Fruit fly (Drosophila melanogaster): ENCODE results near the gene GMF.

Gene GMF

DNA sequence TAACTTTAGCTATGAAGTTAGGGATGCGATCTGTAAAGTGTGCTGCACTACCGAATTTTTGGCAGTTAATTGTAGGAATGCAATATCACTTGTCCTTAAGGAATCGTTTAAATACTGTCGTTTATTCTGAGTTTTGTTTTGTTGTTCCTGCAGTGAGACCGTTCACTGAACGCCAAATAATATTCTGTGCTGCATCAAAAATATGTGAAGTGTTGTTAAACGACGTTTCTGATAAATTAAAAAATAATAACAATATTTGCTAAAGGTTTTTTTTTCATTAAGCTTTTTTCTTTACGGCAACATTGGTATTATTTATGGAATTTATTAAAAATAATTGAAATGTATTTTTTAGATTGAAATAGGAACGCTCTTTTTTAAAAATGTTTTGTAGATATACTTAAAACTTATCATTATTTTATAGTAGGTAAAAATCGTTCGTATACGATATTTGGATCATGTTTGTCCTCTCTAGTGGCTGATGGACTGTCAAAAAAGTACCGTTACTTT is at the start of gene GMF (continued):
- peak; percentile 53 for TF ChIP-seq Lhr (GFP tag; optimal IDR thresholded peaks at IDR 0.05)
- peak; percentile 6 for TF ChIP-seq PHDP (tag; optimal IDR thresholded peaks at IDR 0.05)
- TF ChIP-seq CG13775 (GFP tag; optimal IDR thresholded peaks at IDR 0.05) = no peak
- TF ChIP-seq CG12299 (tag; optimal IDR thresholded peaks at IDR 0.05) = peak; percentile 54
- TF ChIP-seq CG9437 (GFP tag; optimal IDR thresholded peaks at IDR 0.05) = no peak
- TF ChIP-seq CG10267 (tag; optimal IDR thresholded peaks at IDR 0.05) = peak; percentile 97
- TF ChIP-seq Neu2 (GFP tag; optimal IDR thresholded peaks at IDR 0.05; ENCODE audit: borderline replicate concordance) = no peak
- TF ChIP-seq CG11247 (GFP tag; IDR thresholded peaks at IDR 0.05) = no peak
- TF ChIP-seq bigmax (GFP tag; optimal IDR thresholded peaks at IDR 0.05) = no peak
- no peak for TF ChIP-seq ap (GFP tag; IDR thresholded peaks at IDR 0.05)
- TF ChIP-seq Antp (GFP tag; optimal IDR thresholded peaks at IDR 0.05) = no peak
- no peak for TF ChIP-seq sens-2 (GFP tag; IDR thresholded peaks at IDR 0.05)
- peak; percentile 52; the same call in 1 of the 2 replicates for TF ChIP-seq CG17328 (GFP tag; IDR thresholded peaks at IDR 0.05)
- TF ChIP-seq gsb-n (tag; optimal IDR thresholded peaks at IDR 0.05) = peak; percentile 48
- no peak for TF ChIP-seq CG15011 (GFP tag; optimal IDR thresholded peaks at IDR 0.05)
- no peak for TF ChIP-seq jumu (GFP tag; optimal IDR thresholded peaks at IDR 0.05)
- TF ChIP-seq CG17385 (GFP tag; optimal IDR thresholded peaks at IDR 0.05) = peak; percentile 38
- no peak for TF ChIP-seq odd (GFP tag; optimal IDR thresholded peaks at IDR 0.05)
- TF ChIP-seq jing (GFP tag; optimal IDR thresholded peaks at IDR 0.05) = no peak
- TF ChIP-seq CG33557 (GFP tag; optimal IDR thresholded peaks at IDR 0.05) = peak; percentile 37
- TF ChIP-seq tna (GFP tag; IDR thresholded peaks at IDR 0.05; ENCODE audit: partially characterized antibody) = no peak
- no peak for TF ChIP-seq CG31388 (GFP tag; optimal IDR thresholded peaks at IDR 0.05)
- no peak for TF ChIP-seq CG6272 (GFP tag; IDR thresholded peaks at IDR 0.05)
- peak; percentile 60 for TF ChIP-seq CG18262 (tag; optimal IDR thresholded peaks at IDR 0.05)
- no peak for TF ChIP-seq CG10366 (GFP tag; IDR thresholded peaks at IDR 0.05)
- peak; percentile 70 for TF ChIP-seq MESR4 (GFP tag; optimal IDR thresholded peaks at IDR 0.05)
- no peak for TF ChIP-seq Drgx (GFP tag; IDR thresholded peaks at IDR 0.05)
- no peak for TF ChIP-seq Bdp1 (GFP tag; optimal IDR thresholded peaks at IDR 0.05)
- TF ChIP-seq CG6791 (GFP tag; IDR thresholded peaks at IDR 0.05; ENCODE audit: partially characterized antibody) = no peak
- no peak for TF ChIP-seq ara (GFP tag; IDR thresholded peaks at IDR 0.05)
- TF ChIP-seq CG12236 (GFP tag; optimal IDR thresholded peaks at IDR 0.05) = no peak
- peak; percentile 12 for TF ChIP-seq pho (GFP tag; optimal IDR thresholded peaks at IDR 0.05)
- TF ChIP-seq mam (GFP tag; optimal IDR thresholded peaks at IDR 0.05) = no peak
- TF ChIP-seq Ets65A (GFP tag) = peak; percentile 84
- TF ChIP-seq CG4854 (GFP tag; optimal IDR thresholded peaks at IDR 0.05) = no peak
- TF ChIP-seq ATbp (GFP tag; optimal IDR thresholded peaks at IDR 0.05) = no peak
- peak; percentile 14 for TF ChIP-seq CG17359 (tag; optimal IDR thresholded peaks at IDR 0.05)
- no peak for TF ChIP-seq CG14667 (GFP tag; IDR thresholded peaks at IDR 0.05)
- no peak for TF ChIP-seq inv (GFP tag; IDR thresholded peaks at IDR 0.05; ENCODE audit: partially characterized antibody)
- TF ChIP-seq sug (tag; optimal IDR thresholded peaks at IDR 0.05) = peak; percentile 43
- no peak for TF ChIP-seq Elba2 (GFP tag; optimal IDR thresholded peaks at IDR 0.05)
- peak; percentile 8 for TF ChIP-seq ind (GFP tag; optimal IDR thresholded peaks at IDR 0.05)
- peak; percentile 62 for TF ChIP-seq CG8924 (tag; optimal IDR thresholded peaks at IDR 0.05)
- TF ChIP-seq Hmx (GFP tag; optimal IDR thresholded peaks at IDR 0.05) = peak; percentile 25
- no peak for TF ChIP-seq ttk (GFP tag; IDR thresholded peaks at IDR 0.05)
- TF ChIP-seq ci (GFP tag; IDR thresholded peaks at IDR 0.05) = no peak
- TF ChIP-seq usp (GFP tag; optimal IDR thresholded peaks at IDR 0.05) = no peak
- TF ChIP-seq esg (GFP tag; conservative IDR thresholded peaks at IDR 0.05) = no peak
- no peak for TF ChIP-seq Hmr (GFP tag; optimal IDR thresholded peaks at IDR 0.05)
- TF ChIP-seq CG10147 (GFP tag; optimal IDR thresholded peaks at IDR 0.05) = peak; percentile 48
- TF ChIP-seq CG11560 (tag; IDR thresholded peaks at IDR 0.05) = no peak

Data from whole organism, embryonic.